Fruit fly (Drosophila melanogaster) whole organism, embryonic: ENCODE measurements around the gene UQCR-C2.

Experiments
- Aef1 ChIP-seq: fragments of 200-800 bp; sonication (Bioruptor generic); IDR thresholded peaks from 3 replicates; pipeline ENCODE4 v1.3.6; 2022; ENCODE audit warnings: missing biosample characterization, missing genetic modification characterization
- CG10267 ChIP-seq: fragments of 200-800 bp; sonication (Bioruptor generic); optimal IDR thresholded peaks from 2 replicates; lab custom pipeline; 2018; ENCODE audit warnings: missing biosample characterization, mild to moderate bottlenecking, missing genetic modification characterization, moderate library complexity
- CG10321 ChIP-seq: fragments of 200-800 bp; sonication (Bioruptor generic); IDR thresholded peaks from 2 replicates; pipeline ENCODE4 v1.3.6; 2022; ENCODE audit warnings: missing biosample characterization, missing genetic modification characterization
- CG11695 ChIP-seq: fragments of 200-800 bp; sonication (Bioruptor generic); IDR thresholded peaks from 3 replicates; pipeline ENCODE4 v1.3.6; 2022; ENCODE audit warnings: missing biosample characterization, missing genetic modification characterization
- CG12299 ChIP-seq: fragments of 200-800 bp; sonication (Bioruptor generic); optimal IDR thresholded peaks from 2 replicates; lab custom pipeline; 2018; ENCODE audit warnings: missing biosample characterization, mild to moderate bottlenecking, missing genetic modification characterization
- CG13123 ChIP-seq: fragments of 200-800 bp; sonication (Bioruptor generic); optimal IDR thresholded peaks from 2 replicates; lab custom pipeline; 2016; ENCODE audit warnings: missing biosample characterization, missing genetic modification characterization
- CG14710 ChIP-seq: fragments of 200-800 bp; sonication (Bioruptor generic); optimal IDR thresholded peaks from 3 replicates; lab custom pipeline; 2019; ENCODE audit warnings: missing biosample characterization, mild to moderate bottlenecking, missing genetic modification characterization, moderate library complexity
- CG15696 ChIP-seq: fragments of 200-800 bp; sonication (Bioruptor generic); optimal IDR thresholded peaks from 2 replicates; lab custom pipeline; 2019; ENCODE audit warnings: missing biosample characterization, mild to moderate bottlenecking, missing genetic modification characterization, moderate library complexity
- CG17568 ChIP-seq: fragments of 200-800 bp; sonication (Bioruptor generic); optimal IDR thresholded peaks from 2 replicates; lab custom pipeline; 2018; ENCODE audit warnings: missing biosample characterization, mild to moderate bottlenecking, missing genetic modification characterization, moderate library complexity
- CG2678 ChIP-seq: fragments of 200-800 bp; sonication (Bioruptor generic); optimal IDR thresholded peaks from 3 replicates; lab custom pipeline; 2019; ENCODE audit warnings: missing biosample characterization, mild to moderate bottlenecking, missing genetic modification characterization, moderate library complexity
- CG3065 ChIP-seq: fragments of 200-800 bp; sonication (Bioruptor generic); optimal IDR thresholded peaks from 2 replicates; lab custom pipeline; 2016; ENCODE audit warnings: missing biosample characterization, missing genetic modification characterization
- CG32772 ChIP-seq: fragments of 200-800 bp; sonication (Bioruptor generic); IDR thresholded peaks from 2 replicates; pipeline ENCODE4 v1.3.6; 2022; ENCODE audit warnings: missing biosample characterization, missing genetic modification characterization
- CG34422 ChIP-seq: fragments of 200-800 bp; sonication (Bioruptor generic); IDR thresholded peaks from 3 replicates; pipeline ENCODE4 v1.3.6; 2022; ENCODE audit warnings: missing biosample characterization, missing genetic modification characterization
- CG3847 ChIP-seq: fragments of 200-800 bp; sonication (Bioruptor generic); IDR thresholded peaks from 2 replicates; pipeline ENCODE4 v1.3.6; 2022; ENCODE audit warnings: missing biosample characterization, missing genetic modification characterization
- CG6272 ChIP-seq: fragments of 200-800 bp; sonication (Bioruptor generic); IDR thresholded peaks from 2 replicates; pipeline ENCODE4 v1.3.6; 2022; ENCODE audit warnings: missing biosample characterization, missing genetic modification characterization
- CG6683 ChIP-seq: fragments of 200-800 bp; sonication (Bioruptor generic); optimal IDR thresholded peaks from 2 replicates; lab custom pipeline; 2017; ENCODE audit warnings: missing biosample characterization, mild to moderate bottlenecking, missing genetic modification characterization, missing genetic modification reagents
- CG7556 ChIP-seq: fragments of 200-800 bp; sonication (Bioruptor generic); optimal IDR thresholded peaks from 2 replicates; lab custom pipeline; 2017; ENCODE audit warnings: missing biosample characterization, mild to moderate bottlenecking, missing genetic modification characterization
- CG8478 ChIP-seq: fragments of >200 bp; optimal IDR thresholded peaks from 2 replicates; lab custom pipeline; 2018
- Dip2 ChIP-seq: fragments of 200-800 bp; sonication (Bioruptor generic); IDR thresholded peaks from 2 replicates; pipeline ENCODE4 v1.3.6; 2022; ENCODE audit warnings: missing biosample characterization, missing genetic modification characterization
- Dip3 ChIP-seq: fragments of 200-800 bp; sonication (Bioruptor generic); optimal IDR thresholded peaks from 3 replicates; lab custom pipeline; 2016; ENCODE audit warnings: missing biosample characterization, missing genetic modification characterization
- Doc3 ChIP-seq: fragments of 200-800 bp; sonication (Bioruptor generic); IDR thresholded peaks from 3 replicates; pipeline ENCODE4 v1.3.6; 2022; ENCODE audit warnings: missing biosample characterization, missing genetic modification characterization; ENCODE audit not compliant: partially characterized antibody
- Hey ChIP-seq: fragments of 200-800 bp; sonication (Bioruptor generic); optimal IDR thresholded peaks from 3 replicates; lab custom pipeline; 2018; ENCODE audit warnings: missing biosample characterization, mild to moderate bottlenecking, missing genetic modification characterization
- Oaz ChIP-seq: fragments of 200-800 bp; sonication (Bioruptor generic); IDR thresholded peaks from 2 replicates; pipeline ENCODE4 v1.3.6; 2022; ENCODE audit warnings: missing biosample characterization, missing genetic modification characterization
- Trl ChIP-seq, 3 experiments: fragments of >200 bp in 2 of 3; fragments of 200-800 bp in 1 of 3; sonication (Bioruptor generic) in 1 of 3; optimal IDR thresholded peaks; 2 replicates in 1 of 3; 3 replicates in 2 of 3; lab custom pipeline; 2016 to 2017; ENCODE audit warnings: missing biosample characterization in 1 of 3, missing genetic modification characterization in 1 of 3
- Vsx1 ChIP-seq: fragments of 200-800 bp; sonication (Bioruptor generic); optimal IDR thresholded peaks from 2 replicates; lab custom pipeline; 2017; ENCODE audit warnings: missing biosample characterization, mild to moderate bottlenecking, missing genetic modification characterization, missing genetic modification reagents
- ara ChIP-seq: fragments of 200-800 bp; sonication (Bioruptor generic); IDR thresholded peaks from 2 replicates; pipeline ENCODE4 v1.3.6; 2022; ENCODE audit warnings: missing biosample characterization, missing genetic modification characterization
- ase ChIP-seq: fragments of 200-800 bp; sonication (Bioruptor generic); IDR thresholded peaks from 3 replicates; pipeline ENCODE4 v1.3.6; 2022; ENCODE audit warnings: missing biosample characterization, missing genetic modification characterization
- bab2 ChIP-seq: fragments of 200-800 bp; sonication (Bioruptor generic); optimal IDR thresholded peaks from 2 replicates; lab custom pipeline; 2016; ENCODE audit warnings: missing biosample characterization, missing genetic modification characterization
- chif ChIP-seq, 2 experiments: fragments of 200-800 bp; sonication (Bioruptor generic); optimal IDR thresholded peaks; 3 replicates each; lab custom pipeline; 2016; ENCODE audit warnings: missing biosample characterization in 2 of 2, missing genetic modification characterization in 2 of 2
- chinmo ChIP-seq: fragments of 200-800 bp; sonication (Bioruptor generic); IDR thresholded peaks from 4 replicates; pipeline ENCODE4 v1.3.6; 2022; ENCODE audit warnings: missing biosample characterization, missing genetic modification characterization; ENCODE audit not compliant: partially characterized antibody
- da ChIP-seq: fragments of 200-800 bp; sonication (Bioruptor generic); optimal IDR thresholded peaks from 2 replicates; lab custom pipeline; 2016; ENCODE audit warnings: missing biosample characterization, missing genetic modification characterization
- dimm ChIP-seq: fragments of 200-800 bp; sonication (Bioruptor generic); IDR thresholded peaks from 2 replicates; pipeline ENCODE4 v1.3.6; 2022; ENCODE audit warnings: missing biosample characterization, missing genetic modification characterization
- dm ChIP-seq: fragments of 200-800 bp; sonication (Bioruptor generic); optimal IDR thresholded peaks from 3 replicates; lab custom pipeline; 2016; ENCODE audit warnings: missing biosample characterization, missing genetic modification characterization
- dmrt11E ChIP-seq: fragments of 200-800 bp; sonication (Bioruptor generic); optimal IDR thresholded peaks from 3 replicates; lab custom pipeline; 2018; ENCODE audit warnings: missing biosample characterization, mild to moderate bottlenecking, missing genetic modification characterization, moderate library complexity
- gcm ChIP-seq: fragments of 200-800 bp; sonication (Bioruptor generic); optimal IDR thresholded peaks from 2 replicates; lab custom pipeline; 2019; ENCODE audit warnings: missing biosample characterization, mild to moderate bottlenecking, missing genetic modification characterization, moderate library complexity
- gfzf ChIP-seq: fragments of 200-800 bp; sonication (Bioruptor generic); optimal IDR thresholded peaks from 2 replicates; lab custom pipeline; 2016; ENCODE audit warnings: missing biosample characterization, mild to moderate bottlenecking, missing genetic modification characterization, moderate library complexity
- gro ChIP-seq: fragments of 200-800 bp; sonication (Bioruptor generic); optimal IDR thresholded peaks from 2 replicates; lab custom pipeline; 2016; ENCODE audit warnings: missing biosample characterization, missing genetic modification characterization
- jigr1 ChIP-seq: fragments of 200-800 bp; sonication (Bioruptor generic); IDR thresholded peaks from 3 replicates; pipeline ENCODE4 v1.3.6; 2022; ENCODE audit warnings: missing biosample characterization, missing genetic modification characterization
- lov ChIP-seq, 2 experiments: fragments of 200-800 bp in 1 of 2; fragments of >200 bp in 1 of 2; sonication (Bioruptor generic) in 1 of 2; IDR thresholded peaks in 1 of 2; optimal IDR thresholded peaks in 1 of 2; 2 replicates in 1 of 2; 3 replicates in 1 of 2; pipeline versions ENCODE4 v1.3.6 to Lab custom; 2017 to 2022; ENCODE audit warnings: missing biosample characterization in 1 of 2, missing genetic modification characterization in 1 of 2
- mld ChIP-seq: fragments of 200-800 bp; sonication (Bioruptor generic); IDR thresholded peaks from 3 replicates; pipeline ENCODE4 v1.3.6; 2022; ENCODE audit warnings: missing biosample characterization, missing genetic modification characterization; ENCODE audit not compliant: partially characterized antibody
- oc ChIP-seq: fragments of 200-800 bp; sonication (Bioruptor generic); optimal IDR thresholded peaks from 2 replicates; lab custom pipeline; 2018; ENCODE audit warnings: missing biosample characterization, mild to moderate bottlenecking, missing genetic modification characterization, moderate library complexity
- pzg ChIP-seq: fragments of 200-800 bp; sonication (Bioruptor generic); optimal IDR thresholded peaks from 3 replicates; lab custom pipeline; 2018; ENCODE audit warnings: missing biosample characterization, mild to moderate bottlenecking, missing genetic modification characterization, moderate library complexity
- sd ChIP-seq: fragments of 200-800 bp; sonication (Bioruptor generic); optimal IDR thresholded peaks from 3 replicates; lab custom pipeline; 2018; ENCODE audit warnings: missing biosample characterization, mild to moderate bottlenecking, missing genetic modification characterization, moderate library complexity
- slbo ChIP-seq: fragments of 200-800 bp; sonication (Bioruptor generic); IDR thresholded peaks from 2 replicates; pipeline ENCODE4 v1.3.6; 2022; ENCODE audit warnings: missing biosample characterization, missing genetic modification characterization
- sna ChIP-seq: fragments of 200-800 bp; sonication (Bioruptor generic); IDR thresholded peaks from 2 replicates; pipeline ENCODE4 v1.3.6; 2022; ENCODE audit warnings: missing biosample characterization, missing genetic modification characterization; ENCODE audit not compliant: partially characterized antibody
- sr ChIP-seq: fragments of 200-800 bp; sonication (Bioruptor generic); IDR thresholded peaks from 3 replicates; pipeline ENCODE4 v1.3.6; 2022; ENCODE audit warnings: missing biosample characterization, missing genetic modification characterization
- unc-4 ChIP-seq: fragments of 200-800 bp; sonication (Bioruptor generic); IDR thresholded peaks from 2 replicates; pipeline ENCODE4 v1.3.6; 2022; ENCODE audit warnings: missing biosample characterization, missing genetic modification characterization; ENCODE audit not compliant: partially characterized antibody
- zen ChIP-seq: fragments of 200-800 bp; sonication (Bioruptor generic); optimal IDR thresholded peaks from 3 replicates; lab custom pipeline; 2018; ENCODE audit warnings: missing biosample characterization, mild to moderate bottlenecking, missing genetic modification characterization, moderate library complexity
- zen2 ChIP-seq: fragments of 200-800 bp; sonication (Bioruptor generic); IDR thresholded peaks from 3 replicates; pipeline ENCODE4 v1.3.6; 2022; ENCODE audit warnings: missing biosample characterization, missing genetic modification characterization; ENCODE audit not compliant: partially characterized antibody

UQCR-C2 gene

dm6 chr3L:16574307-16574946 is 9.5 kb upstream of the UQCR-C2 start, which contains the start of gene mbf1 (continued):
- TF ChIP-seq unc-4 (GFP tag; lab: Robert Waterston, UW) (peak; percentile 71), CG6683 (no peak), Hey (tag; lab: Kevin White, UChicago) (no peak), Vsx1 (GFP tag; lab: Kevin White, UChicago) (no peak), oc (tag; lab: Kevin White, UChicago) (peak; percentile 48), CG34422 (GFP tag; lab: Robert Waterston, UW) (peak; percentile 27; the same call in 1 of the 3 replicates), Dip3 (GFP tag; lab: Kevin White, UChicago) (peak; percentile 3), chinmo (no peak), Aef1 (GFP tag; lab: Robert Waterston, UW) (no peak), CG3847 (GFP tag; lab: Robert Waterston, UW) (peak; percentile 45; the same call in 1 of the 2 replicates), CG7556 (GFP tag; lab: Kevin White, UChicago) (no peak), dmrt11E (peak; percentile 10), CG13123 (GFP tag; lab: Kevin White, UChicago) (no peak), ase (no peak), Trl (optimal IDR thresholded peaks at IDR 0.05; lab: Kevin White, UChicago) (no peak), Trl (GFP tag; optimal IDR thresholded peaks at IDR 0.05; lab: Kevin White, UChicago) (peak; percentile 21), CG6272 (GFP tag; lab: Robert Waterston, UW) (no peak), CG2678 (tag; lab: Kevin White, UChicago) (peak; percentile 19), gro (GFP tag; lab: Kevin White, UChicago) (peak; percentile 48), slbo (GFP tag; lab: Robert Waterston, UW) (no peak), lov (optimal IDR thresholded peaks at IDR 0.05; lab: Kevin White, UChicago) (no peak), lov (GFP tag; IDR thresholded peaks at IDR 0.05; lab: Robert Waterston, UW) (no peak), Dip2 (no peak), jigr1 (no peak), da (no peak), CG3065 (GFP tag; lab: Kevin White, UChicago) (no peak), sna (GFP tag; lab: Robert Waterston, UW) (peak; percentile 73), CG10321 (GFP tag; lab: Robert Waterston, UW) (no peak), dm (GFP tag; lab: Kevin White, UChicago) (peak; percentile 19), bab2 (GFP tag; lab: Kevin White, UChicago) (peak; percentile 16), CG15696 (no peak), CG14710 (tag; lab: Kevin White, UChicago) (peak; percentile 78), ara (no peak), gcm (GFP tag; lab: Kevin White, UChicago) (no peak), Doc3 (peak; percentile 29; the same call in 1 of the 3 replicates), gfzf (peak; percentile 97), CG17568 (peak; percentile 22), pzg (GFP tag; lab: Kevin White, UChicago) (peak; percentile 90), CG32772 (GFP tag; lab: Robert Waterston, UW) (no peak), CG8478 (lab: Kevin White, UChicago) (no peak), CG12299 (tag; lab: Kevin White, UChicago) (no peak), sr (no peak), chif (GFP tag; optimal IDR thresholded peaks at IDR 0.05; lab: Kevin White, UChicago) (peak in 1 of 2 experiments; percentile 8), CG10267 (tag; lab: Kevin White, UChicago) (peak; percentile 48), zen (tag; lab: Kevin White, UChicago) (peak; percentile 21), CG11695 (GFP tag; lab: Robert Waterston, UW) (no peak), dimm (no peak), zen2 (no peak; the same call in 2 of the 3 replicates), mld (0 out of 3 replicates have a peak, but pooled peaks have one; percentile 13), sd (peak; percentile 94), Oaz (GFP tag; lab: Robert Waterston, UW) (no peak)
